Fruit fly (Drosophila melanogaster) whole organism, embryonic: ENCODE results near the gene CG6569.

Experiments used
- Abd-B ChIP-seq: fragments of 200-800 bp; sonication (Bioruptor generic); optimal IDR thresholded peaks from 2 replicates; lab custom pipeline; 2018; ENCODE audit warnings: missing biosample characterization, mild to moderate bottlenecking, missing genetic modification characterization, moderate library complexity
- Ada2b ChIP-seq: fragments of 200-800 bp; sonication (Bioruptor generic); IDR thresholded peaks from 2 replicates; pipeline ENCODE4 v1.3.6; 2022; ENCODE audit warnings: missing biosample characterization, missing genetic modification characterization
- Adf1 ChIP-seq: fragments of 200-800 bp; sonication (Bioruptor generic); IDR thresholded peaks from 2 replicates; pipeline ENCODE4 v1.3.6; 2022; ENCODE audit warnings: missing biosample characterization, missing genetic modification characterization
- Aef1 ChIP-seq: fragments of 200-800 bp; sonication (Bioruptor generic); IDR thresholded peaks from 3 replicates; pipeline ENCODE4 v1.3.6; 2022; ENCODE audit warnings: missing biosample characterization, missing genetic modification characterization
- Asciz ChIP-seq: fragments of 200-800 bp; sonication (Bioruptor generic); optimal IDR thresholded peaks from 2 replicates; lab custom pipeline; 2017; ENCODE audit warnings: missing biosample characterization, mild to moderate bottlenecking, missing genetic modification characterization, missing genetic modification reagents
- Blimp-1 ChIP-seq: fragments of 200-800 bp; sonication (Bioruptor generic); optimal IDR thresholded peaks from 3 replicates; lab custom pipeline; 2018; ENCODE audit warnings: missing biosample characterization, missing genetic modification characterization, mild to moderate bottlenecking, moderate library complexity, missing genetic modification reagents
- CG10209 ChIP-seq: fragments of 200-800 bp; sonication (Bioruptor generic); optimal IDR thresholded peaks from 3 replicates; lab custom pipeline; 2017; ENCODE audit warnings: missing biosample characterization, mild to moderate bottlenecking, missing genetic modification characterization, missing genetic modification reagents
- CG10366 ChIP-seq: fragments of 200-800 bp; sonication (Bioruptor generic); IDR thresholded peaks from 2 replicates; pipeline ENCODE4 v1.3.6; 2022; ENCODE audit warnings: missing biosample characterization, missing genetic modification characterization
- CG10431 ChIP-seq: fragments of 200-800 bp; sonication (Bioruptor generic); optimal IDR thresholded peaks from 3 replicates; lab custom pipeline; 2018; ENCODE audit warnings: missing biosample characterization, mild to moderate bottlenecking, missing genetic modification characterization
- CG10565 ChIP-seq: fragments of 200-800 bp; sonication (Bioruptor generic); optimal IDR thresholded peaks from 3 replicates; lab custom pipeline; 2016; ENCODE audit warnings: missing biosample characterization, mild to moderate bottlenecking, missing genetic modification characterization
- CG11093 ChIP-seq: fragments of 200-800 bp; sonication (Bioruptor generic); IDR thresholded peaks from 3 replicates; pipeline ENCODE4 v1.3.6; 2022; ENCODE audit warnings: missing biosample characterization, missing genetic modification characterization
- CG11456 ChIP-seq: fragments of 200-800 bp; sonication (Bioruptor generic); IDR thresholded peaks from 3 replicates; pipeline ENCODE4 v1.3.6; 2022; ENCODE audit warnings: missing biosample characterization, missing genetic modification characterization
- CG12769 ChIP-seq: fragments of 200-800 bp; sonication (Bioruptor generic); optimal IDR thresholded peaks from 2 replicates; lab custom pipeline; 2019; ENCODE audit warnings: missing biosample characterization, mild to moderate bottlenecking, missing genetic modification characterization, moderate library complexity
- CG14014 ChIP-seq: fragments of 200-800 bp; sonication (Bioruptor generic); IDR thresholded peaks from 2 replicates; pipeline ENCODE4 v1.3.6; 2022; ENCODE audit warnings: missing biosample characterization, missing genetic modification characterization
- CG15011 ChIP-seq: fragments of 200-800 bp; sonication (Bioruptor generic); optimal IDR thresholded peaks from 3 replicates; lab custom pipeline; 2018; ENCODE audit warnings: missing biosample characterization, mild to moderate bottlenecking, missing genetic modification characterization
- CG1832 ChIP-seq: fragments of 200-800 bp; sonication (Bioruptor generic); optimal IDR thresholded peaks from 2 replicates; lab custom pipeline; 2017; ENCODE audit warnings: missing biosample characterization, mild to moderate bottlenecking, missing genetic modification characterization, inconsistent platforms
- CG18764 ChIP-seq: fragments of 200-800 bp; sonication (Bioruptor generic); optimal IDR thresholded peaks from 3 replicates; lab custom pipeline; 2016; ENCODE audit warnings: missing biosample characterization, missing genetic modification characterization
- CG2116 ChIP-seq: fragments of 200-800 bp; sonication (Bioruptor generic); optimal IDR thresholded peaks from 3 replicates; lab custom pipeline; 2018; ENCODE audit warnings: missing biosample characterization, mild to moderate bottlenecking, missing genetic modification characterization
- CG31365 ChIP-seq: fragments of 200-800 bp; sonication (Bioruptor generic); optimal IDR thresholded peaks from 2 replicates; lab custom pipeline; 2018; ENCODE audit warnings: missing biosample characterization, mild to moderate bottlenecking, missing genetic modification characterization
- CG4404 ChIP-seq: fragments of 200-800 bp; sonication (Bioruptor generic); IDR thresholded peaks from 2 replicates; pipeline ENCODE4 v1.3.6; 2022; ENCODE audit warnings: missing biosample characterization, missing genetic modification characterization
- CG6689 ChIP-seq: fragments of 200-800 bp; sonication (Bioruptor generic); IDR thresholded peaks from 2 replicates; pipeline ENCODE4 v1.3.6; 2022; ENCODE audit warnings: missing biosample characterization, missing genetic modification characterization
- D ChIP-seq, 2 experiments: fragments of 200-800 bp in 1 of 2; fragments of >200 bp in 1 of 2; sonication (Bioruptor generic) in 1 of 2; optimal IDR thresholded peaks; 2 replicates in 1 of 2; 3 replicates in 1 of 2; lab custom pipeline; 2017; ENCODE audit warnings: mild to moderate bottlenecking in 1 of 2, missing biosample characterization in 1 of 2, missing genetic modification characterization in 1 of 2, missing genetic modification reagents in 1 of 2
- Dek ChIP-seq: fragments of 200-800 bp; sonication (Bioruptor generic); optimal IDR thresholded peaks from 3 replicates; lab custom pipeline; 2019; ENCODE audit warnings: missing biosample characterization, mild to moderate bottlenecking, missing genetic modification characterization, moderate library complexity
- Dip3 ChIP-seq: fragments of 200-800 bp; sonication (Bioruptor generic); optimal IDR thresholded peaks from 3 replicates; lab custom pipeline; 2016; ENCODE audit warnings: missing biosample characterization, missing genetic modification characterization
- E2f2 ChIP-seq: fragments of 200-800 bp; sonication (Bioruptor generic); IDR thresholded peaks from 2 replicates; pipeline ENCODE4 v1.3.6; 2022; ENCODE audit warnings: missing biosample characterization, missing genetic modification characterization
- ERR ChIP-seq: fragments of 200-800 bp; sonication (Bioruptor generic); optimal IDR thresholded peaks from 2 replicates; lab custom pipeline; 2016; ENCODE audit warnings: missing biosample characterization, missing genetic modification characterization
- Ets97D ChIP-seq: fragments of 200-800 bp; sonication (Bioruptor generic); optimal IDR thresholded peaks from 3 replicates; lab custom pipeline; 2016; ENCODE audit warnings: missing biosample characterization, missing genetic modification characterization
- Fer2 ChIP-seq: fragments of 200-800 bp; sonication (Bioruptor generic); optimal IDR thresholded peaks from 2 replicates; lab custom pipeline; 2018; ENCODE audit warnings: missing biosample characterization, mild to moderate bottlenecking, missing genetic modification characterization, moderate library complexity
- Fer3 ChIP-seq: fragments of 200-800 bp; sonication (Bioruptor generic); optimal IDR thresholded peaks from 2 replicates; lab custom pipeline; 2018; ENCODE audit warnings: missing biosample characterization, mild to moderate bottlenecking, missing genetic modification characterization, moderate library complexity
- Lpt ChIP-seq: fragments of >200 bp; optimal IDR thresholded peaks from 2 replicates; lab custom pipeline; 2018; ENCODE audit warnings: missing biosample characterization, missing genetic modification characterization
- ap ChIP-seq: fragments of 200-800 bp; sonication (Bioruptor generic); IDR thresholded peaks from 2 replicates; pipeline ENCODE4 v1.3.6; 2022; ENCODE audit warnings: missing biosample characterization, missing genetic modification characterization
- caup ChIP-seq: fragments of 200-800 bp; sonication (Bioruptor generic); optimal IDR thresholded peaks from 3 replicates; lab custom pipeline; 2017; ENCODE audit warnings: missing biosample characterization, mild to moderate bottlenecking, missing genetic modification characterization, moderate library complexity; ENCODE audit not compliant: severe bottlenecking
- cg ChIP-seq: fragments of 200-800 bp; sonication (Bioruptor generic); optimal IDR thresholded peaks from 3 replicates; lab custom pipeline; 2019; ENCODE audit warnings: missing biosample characterization, mild to moderate bottlenecking, missing genetic modification characterization, moderate library complexity
- crol ChIP-seq: fragments of 200-800 bp; sonication (Bioruptor generic); IDR thresholded peaks from 2 replicates; pipeline ENCODE4 v1.3.6; 2022; ENCODE audit warnings: missing biosample characterization, missing genetic modification characterization
- fd102C ChIP-seq: fragments of 200-800 bp; sonication (Bioruptor generic); optimal IDR thresholded peaks from 2 replicates; lab custom pipeline; 2018; ENCODE audit warnings: missing biosample characterization, mild to moderate bottlenecking, missing genetic modification characterization, moderate library complexity
- fd64A ChIP-seq: fragments of 200-800 bp; sonication (Bioruptor generic); optimal IDR thresholded peaks from 3 replicates; lab custom pipeline; 2018; ENCODE audit warnings: missing biosample characterization, mild to moderate bottlenecking, missing genetic modification characterization
- fd96Cb ChIP-seq: fragments of 200-800 bp; sonication (Bioruptor generic); optimal IDR thresholded peaks from 2 replicates; lab custom pipeline; 2018; ENCODE audit warnings: missing biosample characterization, mild to moderate bottlenecking, missing genetic modification characterization, moderate library complexity
- fru ChIP-seq: fragments of >200 bp; optimal IDR thresholded peaks from 2 replicates; lab custom pipeline; 2017
- gsb ChIP-seq: fragments of 200-800 bp; sonication (Bioruptor generic); IDR thresholded peaks from 2 replicates; pipeline ENCODE4 v1.3.6; 2022; ENCODE audit warnings: missing biosample characterization, missing genetic modification characterization
- her ChIP-seq: fragments of 200-800 bp; sonication (Bioruptor generic); optimal IDR thresholded peaks from 2 replicates; lab custom pipeline; 2016; ENCODE audit warnings: missing biosample characterization, missing genetic modification characterization
- kah ChIP-seq: fragments of 200-800 bp; sonication (Bioruptor generic); optimal IDR thresholded peaks from 2 replicates; lab custom pipeline; 2018; ENCODE audit warnings: missing biosample characterization, mild to moderate bottlenecking, missing genetic modification characterization
- nau ChIP-seq: fragments of 200-800 bp; sonication (Bioruptor generic); optimal IDR thresholded peaks from 3 replicates; lab custom pipeline; 2017; ENCODE audit warnings: missing biosample characterization, mild to moderate bottlenecking, missing genetic modification characterization, missing genetic modification reagents
- nerfin-2 ChIP-seq: fragments of 200-800 bp; sonication (Bioruptor generic); IDR thresholded peaks from 2 replicates; pipeline ENCODE4 v1.3.6; 2022; ENCODE audit warnings: missing biosample characterization, missing genetic modification characterization; ENCODE audit not compliant: partially characterized antibody
- oc ChIP-seq: fragments of 200-800 bp; sonication (Bioruptor generic); optimal IDR thresholded peaks from 2 replicates; lab custom pipeline; 2018; ENCODE audit warnings: missing biosample characterization, mild to moderate bottlenecking, missing genetic modification characterization, moderate library complexity
- pan ChIP-seq, 4 experiments: fragments of >200 bp in 3 of 4; fragments of 200-800 bp in 1 of 4; sonication (Bioruptor generic) in 1 of 4; optimal IDR thresholded peaks in 3 of 4; IDR thresholded peaks in 1 of 4; 2 replicates each; pipeline versions ENCODE4 v1.3.6 to Lab custom; 2017 to 2022; ENCODE audit warnings: missing biosample characterization in 2 of 4, missing genetic modification characterization in 2 of 4, mixed read lengths in 1 of 4
- pros ChIP-seq: fragments of 200-800 bp; sonication (Bioruptor generic); optimal IDR thresholded peaks from 3 replicates; lab custom pipeline; 2019; ENCODE audit warnings: missing biosample characterization, mild to moderate bottlenecking, missing genetic modification characterization, moderate library complexity
- rib ChIP-seq: fragments of 200-800 bp; sonication (Bioruptor generic); IDR thresholded peaks from 2 replicates; pipeline ENCODE4 v1.3.6; 2022; ENCODE audit warnings: missing biosample characterization, missing genetic modification characterization
- sisA ChIP-seq: fragments of 200-800 bp; sonication (Bioruptor generic); IDR thresholded peaks from 2 replicates; pipeline ENCODE4 v1.3.6; 2022; ENCODE audit warnings: missing biosample characterization, missing genetic modification characterization
- vnd ChIP-seq: fragments of 200-800 bp; sonication (Bioruptor generic); IDR thresholded peaks from 3 replicates; pipeline ENCODE4 v1.3.6; 2022; ENCODE audit warnings: missing biosample characterization, missing genetic modification characterization; ENCODE audit not compliant: partially characterized antibody

Gene CG6569

DNA sequence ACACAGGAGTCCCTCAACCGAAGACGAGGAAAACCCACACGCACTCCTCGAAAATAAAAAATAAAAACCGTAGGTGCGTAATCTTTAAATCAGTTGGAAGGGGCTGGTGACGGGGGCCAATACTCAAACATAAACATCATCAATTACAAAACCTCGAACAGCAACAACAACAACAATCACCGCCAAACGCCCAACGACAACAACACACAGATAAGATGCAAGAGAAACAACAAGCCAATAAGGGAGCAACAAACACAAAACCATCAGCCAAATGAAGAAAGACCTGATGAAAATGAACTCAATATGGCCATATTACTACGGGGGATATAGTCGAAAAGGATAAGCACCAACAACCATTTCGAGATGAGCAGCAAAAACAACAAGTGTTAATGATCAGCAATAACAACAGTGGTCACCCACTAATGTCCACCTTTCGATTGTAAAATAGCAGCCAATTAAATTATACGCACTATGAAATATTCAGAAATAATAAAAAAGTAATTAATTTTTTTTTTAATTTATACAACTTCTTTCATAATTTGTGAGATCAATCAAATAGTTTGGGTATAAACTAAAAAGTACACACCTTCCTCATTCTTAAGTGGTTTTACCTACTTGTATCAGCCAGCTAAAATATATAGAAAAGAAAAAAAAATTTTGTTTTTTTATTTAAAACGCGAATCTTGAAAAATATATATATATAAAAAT lies 43.9 kb downstream of the CG6569 start:
- no peak for TF ChIP-seq oc
- TF ChIP-seq pros (GFP tag; lab: Kevin White, UChicago), result no peak
- peak; percentile 31 for TF ChIP-seq CG10209 (GFP tag; lab: Kevin White, UChicago)
- TF ChIP-seq Dek (tag; lab: Kevin White, UChicago), result no peak
- TF ChIP-seq ERR (GFP tag; lab: Kevin White, UChicago), result no peak
- TF ChIP-seq E2f2 (GFP tag; lab: Robert Waterston, UW), result no peak
- peak; percentile 39; the same call in 1 of the 2 replicates for TF ChIP-seq CG6689 (GFP tag; lab: Robert Waterston, UW)
- no peak for TF ChIP-seq Dip3
- TF ChIP-seq CG10366, result no peak
- TF ChIP-seq Ada2b (GFP tag; lab: Robert Waterston, UW), result peak; percentile 21; the same call in 1 of the 2 replicates
- TF ChIP-seq CG14014 (GFP tag; lab: Robert Waterston, UW), result no peak
- no peak for TF ChIP-seq vnd
- no peak for TF ChIP-seq CG31365
- TF ChIP-seq rib (GFP tag; lab: Robert Waterston, UW), result no peak
- TF ChIP-seq CG10565 (GFP tag; lab: Kevin White, UChicago), result no peak
- no peak for TF ChIP-seq fd102C
- no peak for TF ChIP-seq fru (lab: Kevin White, UChicago)
- TF ChIP-seq Blimp-1 (GFP tag; lab: Kevin White, UChicago), result peak; percentile 40
- no peak for TF ChIP-seq Adf1
- TF ChIP-seq CG11456 (GFP tag; lab: Robert Waterston, UW), result no peak
- TF ChIP-seq fd96Cb (tag; lab: Kevin White, UChicago), result peak; percentile 58
- no peak for TF ChIP-seq D (optimal IDR thresholded peaks at IDR 0.05; lab: Kevin White, UChicago)
- peak; percentile 49 for TF ChIP-seq D (GFP tag; optimal IDR thresholded peaks at IDR 0.05; lab: Kevin White, UChicago)
- TF ChIP-seq CG18764 (GFP tag; lab: Kevin White, UChicago), result no peak
- no peak for TF ChIP-seq Fer3
- TF ChIP-seq cg, result peak; percentile 1
- TF ChIP-seq her, result no peak
- no peak for TF ChIP-seq CG15011 (GFP tag; lab: Kevin White, UChicago)
- no peak for TF ChIP-seq nerfin-2 (GFP tag; lab: Robert Waterston, UW)
- peak; percentile 4 for TF ChIP-seq CG2116 (GFP tag; lab: Kevin White, UChicago)
- TF ChIP-seq ap (GFP tag; lab: Robert Waterston, UW), result no peak
- peak; percentile 51 for TF ChIP-seq CG4404 (GFP tag; lab: Robert Waterston, UW)
- no peak for TF ChIP-seq fd64A (GFP tag; lab: Kevin White, UChicago)
- TF ChIP-seq kah (GFP tag; lab: Kevin White, UChicago), result no peak
- no peak for TF ChIP-seq Abd-B (GFP tag; lab: Kevin White, UChicago)
- TF ChIP-seq Ets97D (GFP tag; lab: Kevin White, UChicago), result no peak
- TF ChIP-seq CG11093, result 0 out of 3 replicates have a peak, but pooled peaks have one; percentile 7
- no peak for TF ChIP-seq CG12769 (tag; lab: Kevin White, UChicago)
- peak; percentile 54 for TF ChIP-seq Asciz
- TF ChIP-seq CG10431, result no peak
- no peak for TF ChIP-seq caup (GFP tag; lab: Kevin White, UChicago)
- TF ChIP-seq Fer2, result no peak
- TF ChIP-seq pan (optimal IDR thresholded peaks at IDR 0.05; lab: Kevin White, UChicago), result no peak
- no peak for TF ChIP-seq pan (GFP tag; optimal IDR thresholded peaks at IDR 0.05 in 1 of 2, IDR thresholded peaks at IDR 0.05 in 1 of 2)
- no peak for TF ChIP-seq nau (GFP tag; lab: Kevin White, UChicago)
- no peak for TF ChIP-seq CG1832 (GFP tag; lab: Kevin White, UChicago)
- no peak for TF ChIP-seq crol (GFP tag; lab: Robert Waterston, UW)
- TF ChIP-seq gsb (GFP tag; lab: Robert Waterston, UW), result no peak
- no peak for TF ChIP-seq Lpt (GFP tag; lab: Kevin White, UChicago)
- TF ChIP-seq sisA, result peak; percentile 21; the same call in 1 of the 2 replicates
- no peak for TF ChIP-seq Aef1 (GFP tag; lab: Robert Waterston, UW)
